Fruit fly (Drosophila melanogaster) whole organism, prepupa: Measurements from ENCODE around the gene XNP.

ENCODE experiments used
- Blimp-1 ChIP-seq: fragments of 200-800 bp; sonication (Bioruptor generic); optimal IDR thresholded peaks from 3 replicates; lab custom pipeline; 2017; ENCODE audit warnings: missing biosample characterization, missing genetic modification characterization, mild to moderate bottlenecking, moderate library complexity, missing genetic modification reagents
- CG10631 ChIP-seq: fragments of 200-800 bp; sonication (Bioruptor generic); optimal IDR thresholded peaks from 2 replicates; lab custom pipeline; 2016; ENCODE audit warnings: missing biosample characterization, missing genetic modification characterization
- CG10669 ChIP-seq: fragments of 200-800 bp; sonication (Bioruptor generic); optimal IDR thresholded peaks from 3 replicates; lab custom pipeline; 2018; ENCODE audit warnings: missing biosample characterization, mild to moderate bottlenecking, missing genetic modification characterization, moderate library complexity
- CG11294 ChIP-seq: fragments of 200-800 bp; sonication (Bioruptor generic); IDR thresholded peaks from 2 replicates; pipeline ENCODE4 v1.3.6; 2022; ENCODE audit warnings: missing biosample characterization, missing genetic modification characterization
- CG11902 ChIP-seq: fragments of 200-800 bp; sonication (Bioruptor generic); optimal IDR thresholded peaks from 3 replicates; lab custom pipeline; 2016; ENCODE audit warnings: missing biosample characterization, missing genetic modification characterization
- CG1621 ChIP-seq: fragments of 200-800 bp; sonication (Bioruptor generic); optimal IDR thresholded peaks from 3 replicates; lab custom pipeline; 2018; ENCODE audit warnings: missing biosample characterization, mild to moderate bottlenecking, missing genetic modification characterization
- CG3032 ChIP-seq: fragments of 200-800 bp; optimal IDR thresholded peaks from 2 replicates; lab custom pipeline; 2019; ENCODE audit warnings: missing biosample characterization, mild to moderate bottlenecking, missing genetic modification characterization, moderate library complexity
- CG31627 ChIP-seq: fragments of 200-800 bp; sonication (Bioruptor generic); optimal IDR thresholded peaks from 3 replicates; lab custom pipeline; 2016; ENCODE audit warnings: missing biosample characterization, missing genetic modification characterization
- CG34406 ChIP-seq: fragments of 200-800 bp; sonication (Bioruptor generic); optimal IDR thresholded peaks from 3 replicates; lab custom pipeline; 2016; ENCODE audit warnings: missing biosample characterization, missing genetic modification characterization
- CG6163 ChIP-seq: fragments of 200-800 bp; sonication (Bioruptor generic); IDR thresholded peaks from 3 replicates; pipeline ENCODE4 v1.3.6; 2022; ENCODE audit warnings: missing biosample characterization, missing genetic modification characterization
- CG6792 ChIP-seq: fragments of 200-800 bp; sonication (Bioruptor generic); optimal IDR thresholded peaks from 3 replicates; lab custom pipeline; 2016; ENCODE audit warnings: missing biosample characterization, missing genetic modification characterization
- CG6854 ChIP-seq: fragments of 200-800 bp; sonication (Bioruptor generic); optimal IDR thresholded peaks from 2 replicates; lab custom pipeline; 2017; ENCODE audit warnings: missing biosample characterization, mild to moderate bottlenecking, missing genetic modification characterization
- CG7368 ChIP-seq: fragments of 200-800 bp; sonication (Bioruptor generic); optimal IDR thresholded peaks from 3 replicates; lab custom pipeline; 2016; ENCODE audit warnings: missing biosample characterization, missing genetic modification characterization
- CG8119 ChIP-seq: fragments of 200-800 bp; sonication (Bioruptor generic); IDR thresholded peaks from 3 replicates; pipeline ENCODE4 v1.3.6; 2022; ENCODE audit warnings: missing biosample characterization, missing genetic modification characterization
- CG8319 ChIP-seq: fragments of 200-800 bp; sonication (Bioruptor generic); optimal IDR thresholded peaks from 3 replicates; lab custom pipeline; 2016; ENCODE audit warnings: missing biosample characterization, missing genetic modification characterization
- CG8632 ChIP-seq: fragments of 200-800 bp; sonication (Bioruptor generic); optimal IDR thresholded peaks from 3 replicates; lab custom pipeline; 2016; ENCODE audit warnings: missing biosample characterization, missing genetic modification characterization
- CG9139 ChIP-seq: fragments of 200-800 bp; sonication (Bioruptor generic); optimal IDR thresholded peaks from 3 replicates; lab custom pipeline; 2017; ENCODE audit warnings: missing biosample characterization, mild to moderate bottlenecking, missing genetic modification characterization
- Eip75B ChIP-seq: fragments of 200-800 bp; sonication (Bioruptor generic); optimal IDR thresholded peaks from 3 replicates; lab custom pipeline; 2016; ENCODE audit warnings: missing biosample characterization, missing genetic modification characterization
- Eip78C ChIP-seq: fragments of 200-800 bp; sonication (Bioruptor generic); peaks from one replicate; lab custom pipeline; 2016; ENCODE audit warnings: missing biosample characterization, missing genetic modification characterization
- Eip93F ChIP-seq: fragments of 200-800 bp; sonication (Bioruptor generic); optimal IDR thresholded peaks from 2 replicates; lab custom pipeline; 2016; ENCODE audit warnings: missing biosample characterization, mild to moderate bottlenecking, missing genetic modification characterization
- Ets21C ChIP-seq: fragments of 200-800 bp; sonication (Bioruptor generic); optimal IDR thresholded peaks from 3 replicates; lab custom pipeline; 2016; ENCODE audit warnings: missing biosample characterization, missing genetic modification characterization
- Gug ChIP-seq: fragments of 200-800 bp; sonication (Bioruptor generic); IDR thresholded peaks from 2 replicates; pipeline ENCODE4 v1.3.6; 2022; ENCODE audit warnings: missing biosample characterization, missing genetic modification characterization
- Hr39 ChIP-seq: fragments of 200-800 bp; sonication (Bioruptor generic); optimal IDR thresholded peaks from 2 replicates; lab custom pipeline; 2016; ENCODE audit warnings: missing biosample characterization, missing genetic modification characterization
- Hr4 ChIP-seq: fragments of 200-800 bp; sonication (Bioruptor generic); optimal IDR thresholded peaks from 3 replicates; lab custom pipeline; 2016; ENCODE audit warnings: missing biosample characterization, missing genetic modification characterization
- Met ChIP-seq: fragments of 200-800 bp; sonication (Bioruptor generic); optimal IDR thresholded peaks from 3 replicates; lab custom pipeline; 2016; ENCODE audit warnings: missing biosample characterization, missing genetic modification characterization
- OdsH ChIP-seq: fragments of 200-800 bp; sonication (Bioruptor generic); optimal IDR thresholded peaks from 3 replicates; lab custom pipeline; 2016; ENCODE audit warnings: missing biosample characterization, missing genetic modification characterization
- Smox ChIP-seq: fragments of 200-800 bp; sonication (Bioruptor generic); optimal IDR thresholded peaks from 3 replicates; lab custom pipeline; 2016; ENCODE audit warnings: missing biosample characterization, missing genetic modification characterization
- Sox102F ChIP-seq: fragments of 200-800 bp; sonication (Bioruptor generic); optimal IDR thresholded peaks from 2 replicates; lab custom pipeline; 2016; ENCODE audit warnings: missing biosample characterization, mild to moderate bottlenecking, missing genetic modification characterization
- Sox15 ChIP-seq: fragments of 200-800 bp; sonication (Bioruptor generic); optimal IDR thresholded peaks from 3 replicates; lab custom pipeline; 2016; ENCODE audit warnings: missing biosample characterization, missing genetic modification characterization
- achi ChIP-seq: fragments of 200-800 bp; sonication (Bioruptor generic); optimal IDR thresholded peaks from 3 replicates; lab custom pipeline; 2016; ENCODE audit warnings: missing biosample characterization, missing genetic modification characterization
- acj6 ChIP-seq: fragments of 200-800 bp; sonication (Bioruptor generic); optimal IDR thresholded peaks from 3 replicates; lab custom pipeline; 2016; ENCODE audit warnings: missing biosample characterization, missing genetic modification characterization
- dac ChIP-seq: fragments of 200-800 bp; sonication (Bioruptor generic); optimal IDR thresholded peaks from 2 replicates; lab custom pipeline; 2017; ENCODE audit warnings: missing biosample characterization, mild to moderate bottlenecking, missing genetic modification characterization
- dsx ChIP-seq: fragments of 200-800 bp; optimal IDR thresholded peaks from 3 replicates; lab custom pipeline; 2019; ENCODE audit warnings: missing biosample characterization, mild to moderate bottlenecking, missing genetic modification characterization, moderate library complexity; ENCODE audit not compliant: poor library complexity, severe bottlenecking
- esn ChIP-seq: fragments of 200-800 bp; sonication (Bioruptor generic); optimal IDR thresholded peaks from 2 replicates; lab custom pipeline; 2016; ENCODE audit warnings: missing biosample characterization, mild to moderate bottlenecking, missing genetic modification characterization, moderate library complexity
- fd59A ChIP-seq: fragments of 200-800 bp; sonication (Bioruptor generic); optimal IDR thresholded peaks from 2 replicates; lab custom pipeline; 2017; ENCODE audit warnings: missing biosample characterization, mild to moderate bottlenecking, missing genetic modification characterization, missing genetic modification reagents
- fd85E ChIP-seq: fragments of 200-800 bp; sonication (Bioruptor generic); optimal IDR thresholded peaks from 3 replicates; lab custom pipeline; 2016; ENCODE audit warnings: missing biosample characterization, missing genetic modification characterization
- lz ChIP-seq: fragments of 200-800 bp; sonication (Bioruptor generic); optimal IDR thresholded peaks from 3 replicates; lab custom pipeline; 2016; ENCODE audit warnings: missing biosample characterization, missing genetic modification characterization
- pdm3 ChIP-seq: fragments of 200-800 bp; sonication (Bioruptor generic); optimal IDR thresholded peaks from 3 replicates; lab custom pipeline; 2016; ENCODE audit warnings: missing biosample characterization, missing genetic modification characterization
- salr ChIP-seq, 2 experiments: fragments of 200-800 bp; sonication (Bioruptor generic); optimal IDR thresholded peaks; 3 replicates each; lab custom pipeline; 2016 to 2018; ENCODE audit warnings: missing biosample characterization in 2 of 2, missing genetic modification characterization in 2 of 2, mild to moderate bottlenecking in 1 of 2
- ss ChIP-seq, 2 experiments: fragments of 200-800 bp; sonication (Bioruptor generic); optimal IDR thresholded peaks; 2 replicates in 1 of 2; 3 replicates in 1 of 2; lab custom pipeline; 2017 to 2018; ENCODE audit warnings: mild to moderate bottlenecking in 2 of 2, missing biosample characterization in 2 of 2, missing genetic modification characterization in 2 of 2, moderate library complexity in 1 of 2
- svp ChIP-seq: fragments of 200-800 bp; sonication (Bioruptor generic); peaks from one replicate; lab custom pipeline; 2016; ENCODE audit warnings: missing biosample characterization, missing genetic modification characterization
- topi ChIP-seq: fragments of 200-800 bp; sonication (Bioruptor generic); optimal IDR thresholded peaks from 3 replicates; lab custom pipeline; 2016; ENCODE audit warnings: missing biosample characterization, missing genetic modification characterization

XNP gene

dm6 chr3R:25518099-25518567, 35.5 kb upstream of the XNP start (continued):
- TF ChIP-seq CG6792 (GFP tag; lab: Kevin White, UChicago) (no peak), CG9139 (GFP tag; lab: Kevin White, UChicago) (peak; percentile 64), CG1621 (tag; lab: Kevin White, UChicago) (peak; percentile 14), fd59A (GFP tag; lab: Kevin White, UChicago) (no peak), salr (GFP tag; optimal IDR thresholded peaks at IDR 0.05; lab: Kevin White, UChicago) (no peak), esn (GFP tag; lab: Kevin White, UChicago) (no peak), ss (GFP tag; optimal IDR thresholded peaks at IDR 0.05; lab: Kevin White, UChicago) (peak; percentile 51 to 54), Ets21C (no peak), dsx (peak; percentile 28), CG7368 (GFP tag; lab: Kevin White, UChicago) (peak; percentile 11), Eip78C (GFP tag; lab: Kevin White, UChicago) (peak; percentile 73), Blimp-1 (GFP tag; lab: Kevin White, UChicago) (no peak), Sox15 (GFP tag; lab: Kevin White, UChicago) (no peak), acj6 (GFP tag; lab: Kevin White, UChicago) (no peak), CG8119 (GFP tag; lab: Robert Waterston, UW) (peak; percentile 54; the same call in 2 of the 3 replicates), Sox102F (no peak), Eip93F (GFP tag; lab: Kevin White, UChicago) (no peak), CG11902 (GFP tag; lab: Kevin White, UChicago) (no peak), CG3032 (tag; lab: Kevin White, UChicago) (no peak), Met (no peak), dac (GFP tag; lab: Kevin White, UChicago) (no peak), CG31627 (no peak), lz (GFP tag; lab: Kevin White, UChicago) (no peak), CG10669 (no peak), CG8319 (GFP tag; lab: Kevin White, UChicago) (no peak), CG11294 (GFP tag; lab: Robert Waterston, UW) (no peak)

dm6 chr3R:25517521-25517920, 34.9 kb upstream of the XNP start:
- TF ChIP-seq CG8632 (GFP tag; lab: Kevin White, UChicago) (no peak), salr (GFP tag; optimal IDR thresholded peaks at IDR 0.05; lab: Kevin White, UChicago) (no peak), CG8119 (GFP tag; lab: Robert Waterston, UW) (no peak), OdsH (GFP tag; lab: Kevin White, UChicago) (peak; percentile 6), CG10631 (GFP tag; lab: Kevin White, UChicago) (peak; percentile 8), CG34406 (GFP tag; lab: Kevin White, UChicago) (peak; percentile 16), Met (peak; percentile 12), Hr39 (GFP tag; lab: Kevin White, UChicago) (peak; percentile 18), CG1621 (tag; lab: Kevin White, UChicago) (no peak), Smox (GFP tag; lab: Kevin White, UChicago) (peak; percentile 22), esn (GFP tag; lab: Kevin White, UChicago) (peak; percentile 41), svp (GFP tag; lab: Kevin White, UChicago) (peak; percentile 59), pdm3 (GFP tag; lab: Kevin White, UChicago) (peak; percentile 36), fd85E (GFP tag; lab: Kevin White, UChicago) (no peak), CG6163 (GFP tag; lab: Robert Waterston, UW) (no peak), Eip75B (peak; percentile 15), Gug (no peak), CG31627 (peak; percentile 31), Hr4 (GFP tag; lab: Kevin White, UChicago) (peak; percentile 17), CG6792 (GFP tag; lab: Kevin White, UChicago) (peak; percentile 35), achi (GFP tag; lab: Kevin White, UChicago) (peak; percentile 7), Eip78C (GFP tag; lab: Kevin White, UChicago) (peak; percentile 62), Ets21C (no peak), Sox15 (GFP tag; lab: Kevin White, UChicago) (peak; percentile 7), CG6854 (GFP tag; lab: Kevin White, UChicago) (no peak), topi (GFP tag; lab: Kevin White, UChicago) (peak; percentile 26)
- TF ChIP-seq, all 60 proteins: peak for 17
